Fruit fly (Drosophila melanogaster) whole organism, embryonic: ENCODE results near the gene neur.
A peak's percentile ranks its signal among the peaks of the same experiment; 100 is the strongest.

Source experiments
- CG12219 ChIP-seq: fragments of 200-800 bp; sonication (Bioruptor generic); optimal IDR thresholded peaks from 3 replicates; lab custom pipeline; 2018; ENCODE audit warnings: missing biosample characterization, mild to moderate bottlenecking, missing genetic modification characterization
- CG1233 ChIP-seq: fragments of 200-800 bp; sonication (Bioruptor generic); optimal IDR thresholded peaks from 4 replicates; lab custom pipeline; 2018; ENCODE audit warnings: missing biosample characterization, mild to moderate bottlenecking, missing genetic modification characterization
- CG13287 ChIP-seq: fragments of 200-800 bp; sonication (Bioruptor generic); IDR thresholded peaks from 2 replicates; pipeline ENCODE4 v1.3.6; 2022; ENCODE audit warnings: missing biosample characterization, missing genetic modification characterization; ENCODE audit not compliant: partially characterized antibody
- CG13296 ChIP-seq: fragments of 200-800 bp; sonication (Bioruptor generic); optimal IDR thresholded peaks from 3 replicates; lab custom pipeline; 2018; ENCODE audit warnings: missing biosample characterization, mild to moderate bottlenecking, missing genetic modification characterization
- CG13624 ChIP-seq: fragments of 200-800 bp; sonication (Bioruptor generic); optimal IDR thresholded peaks from 2 replicates; lab custom pipeline; 2016; ENCODE audit warnings: missing biosample characterization, missing genetic modification characterization
- CG14667 ChIP-seq: fragments of 200-800 bp; sonication (Bioruptor generic); IDR thresholded peaks from 2 replicates; pipeline ENCODE4 v1.3.6; 2022; ENCODE audit warnings: missing biosample characterization, missing genetic modification characterization
- CG14710 ChIP-seq: fragments of 200-800 bp; sonication (Bioruptor generic); optimal IDR thresholded peaks from 3 replicates; lab custom pipeline; 2019; ENCODE audit warnings: missing biosample characterization, mild to moderate bottlenecking, missing genetic modification characterization, moderate library complexity
- CG14860 ChIP-seq: fragments of 200-800 bp; sonication (Bioruptor generic); IDR thresholded peaks from 3 replicates; pipeline ENCODE4 v1.3.6; 2022; ENCODE audit warnings: missing biosample characterization, missing genetic modification characterization; ENCODE audit not compliant: partially characterized antibody
- CG15696 ChIP-seq: fragments of 200-800 bp; sonication (Bioruptor generic); optimal IDR thresholded peaks from 2 replicates; lab custom pipeline; 2019; ENCODE audit warnings: missing biosample characterization, mild to moderate bottlenecking, missing genetic modification characterization, moderate library complexity
- CG16815 ChIP-seq: fragments of 200-800 bp; sonication (Bioruptor generic); optimal IDR thresholded peaks from 3 replicates; lab custom pipeline; 2017; ENCODE audit warnings: missing biosample characterization, mild to moderate bottlenecking, missing genetic modification characterization
- CG17385 ChIP-seq: fragments of 200-800 bp; sonication (Bioruptor generic); optimal IDR thresholded peaks from 3 replicates; lab custom pipeline; 2018; ENCODE audit warnings: missing biosample characterization, mild to moderate bottlenecking, missing genetic modification characterization
- CG18764 ChIP-seq: fragments of 200-800 bp; sonication (Bioruptor generic); optimal IDR thresholded peaks from 3 replicates; lab custom pipeline; 2016; ENCODE audit warnings: missing biosample characterization, missing genetic modification characterization
- CG2199 ChIP-seq: fragments of 200-800 bp; sonication (Bioruptor generic); IDR thresholded peaks from 3 replicates; pipeline ENCODE4 v1.3.6; 2022; ENCODE audit warnings: missing biosample characterization, missing genetic modification characterization
- CG3163 ChIP-seq: fragments of 200-800 bp; sonication (Bioruptor generic); optimal IDR thresholded peaks from 3 replicates; lab custom pipeline; 2016; ENCODE audit warnings: missing biosample characterization, missing genetic modification characterization
- CG3281 ChIP-seq: fragments of 200-800 bp; sonication (Bioruptor generic); optimal IDR thresholded peaks from 3 replicates; lab custom pipeline; 2017; ENCODE audit warnings: missing biosample characterization, mild to moderate bottlenecking, missing genetic modification characterization
- CG34224 ChIP-seq: fragments of 200-800 bp; sonication (Bioruptor generic); IDR thresholded peaks from 3 replicates; pipeline ENCODE4 v1.3.6; 2022; ENCODE audit warnings: missing biosample characterization, missing genetic modification characterization; ENCODE audit not compliant: partially characterized antibody
- CG34376 ChIP-seq: fragments of 200-800 bp; sonication (Bioruptor generic); optimal IDR thresholded peaks from 2 replicates; lab custom pipeline; 2018; ENCODE audit warnings: missing biosample characterization, mild to moderate bottlenecking, missing genetic modification characterization
- CG34422 ChIP-seq: fragments of 200-800 bp; sonication (Bioruptor generic); IDR thresholded peaks from 3 replicates; pipeline ENCODE4 v1.3.6; 2022; ENCODE audit warnings: missing biosample characterization, missing genetic modification characterization
- CG4328 ChIP-seq: fragments of 200-800 bp; sonication (Bioruptor generic); optimal IDR thresholded peaks from 3 replicates; lab custom pipeline; 2017; ENCODE audit warnings: missing biosample characterization, missing genetic modification reagents, missing genetic modification characterization
- CG4854 ChIP-seq: fragments of 200-800 bp; sonication (Bioruptor generic); optimal IDR thresholded peaks from 2 replicates; lab custom pipeline; 2016; ENCODE audit warnings: missing biosample characterization, missing genetic modification characterization, inconsistent platforms
- CG6854 ChIP-seq: fragments of 200-800 bp; sonication (Bioruptor generic); optimal IDR thresholded peaks from 3 replicates; lab custom pipeline; 2017; ENCODE audit warnings: missing biosample characterization, mild to moderate bottlenecking, missing genetic modification characterization
- CG7987 ChIP-seq: fragments of 200-800 bp; sonication (Bioruptor generic); optimal IDR thresholded peaks from 2 replicates; lab custom pipeline; 2018; ENCODE audit warnings: missing biosample characterization, mild to moderate bottlenecking, missing genetic modification characterization, moderate library complexity
- CoRest ChIP-seq: fragments of 200-800 bp; sonication (Bioruptor generic); optimal IDR thresholded peaks from 3 replicates; lab custom pipeline; 2018; ENCODE audit warnings: missing biosample characterization, mild to moderate bottlenecking, missing genetic modification characterization, moderate library complexity
- Dip3 ChIP-seq: fragments of 200-800 bp; sonication (Bioruptor generic); optimal IDR thresholded peaks from 3 replicates; lab custom pipeline; 2016; ENCODE audit warnings: missing biosample characterization, missing genetic modification characterization
- Drgx ChIP-seq: fragments of 200-800 bp; sonication (Bioruptor generic); IDR thresholded peaks from 2 replicates; pipeline ENCODE4 v1.3.6; 2022; ENCODE audit warnings: missing biosample characterization, missing genetic modification characterization
- Elba2 ChIP-seq: fragments of 200-800 bp; sonication (Bioruptor generic); optimal IDR thresholded peaks from 3 replicates; lab custom pipeline; 2016; ENCODE audit warnings: missing biosample characterization, missing genetic modification characterization
- Hand ChIP-seq: fragments of 200-800 bp; sonication (Bioruptor generic); optimal IDR thresholded peaks from 2 replicates; lab custom pipeline; 2017; ENCODE audit warnings: mild to moderate bottlenecking, missing biosample characterization, missing genetic modification reagents, missing genetic modification characterization
- Jarid2 ChIP-seq: fragments of 200-800 bp; sonication (Bioruptor generic); optimal IDR thresholded peaks from 3 replicates; lab custom pipeline; 2017; ENCODE audit warnings: mild to moderate bottlenecking, missing biosample characterization, missing genetic modification reagents, missing genetic modification characterization
- MBD-R2 ChIP-seq: fragments of 200-800 bp; sonication (Bioruptor generic); IDR thresholded peaks from 2 replicates; pipeline ENCODE4 v1.3.6; 2022; ENCODE audit warnings: missing biosample characterization, missing genetic modification characterization
- Med ChIP-seq: fragments of 200-800 bp; sonication (Bioruptor generic); peaks from one replicate; lab custom pipeline; 2016; ENCODE audit warnings: missing biosample characterization, missing genetic modification characterization, mild to moderate bottlenecking, inconsistent platforms, moderate library complexity
- NFAT ChIP-seq: fragments of 200-800 bp; sonication (Bioruptor generic); IDR thresholded peaks from 2 replicates; pipeline ENCODE4 v1.3.6; 2022; ENCODE audit warnings: missing biosample characterization, missing genetic modification characterization
- Nf-YC ChIP-seq: fragments of 200-800 bp; optimal IDR thresholded peaks from 3 replicates; lab custom pipeline; 2019; ENCODE audit warnings: missing biosample characterization, mild to moderate bottlenecking, missing genetic modification characterization, moderate library complexity
- Trl ChIP-seq, 3 experiments: fragments of >200 bp in 2 of 3; fragments of 200-800 bp in 1 of 3; sonication (Bioruptor generic) in 1 of 3; optimal IDR thresholded peaks; 2 replicates in 1 of 3; 3 replicates in 2 of 3; lab custom pipeline; 2016 to 2017; ENCODE audit warnings: missing biosample characterization in 1 of 3, missing genetic modification characterization in 1 of 3
- ab ChIP-seq: fragments of 200-800 bp; sonication (Bioruptor generic); optimal IDR thresholded peaks from 2 replicates; lab custom pipeline; 2016; ENCODE audit warnings: missing biosample characterization, missing genetic modification characterization
- bbx ChIP-seq: fragments of 200-800 bp; sonication (Bioruptor generic); IDR thresholded peaks from 2 replicates; pipeline ENCODE4 v1.3.6; 2022; ENCODE audit warnings: missing biosample characterization, missing genetic modification characterization; ENCODE audit not compliant: partially characterized antibody
- croc ChIP-seq: fragments of 200-800 bp; sonication (Bioruptor generic); conservative IDR thresholded peaks from 3 replicates; pipeline ENCODE4 v1.3.6; 2022; ENCODE audit warnings: missing biosample characterization, missing genetic modification characterization
- dpn ChIP-seq, 2 experiments: fragments of 200-800 bp; sonication (Bioruptor generic); optimal IDR thresholded peaks; 3 replicates each; lab custom pipeline; 2016; ENCODE audit warnings: missing biosample characterization in 2 of 2, missing genetic modification characterization in 2 of 2
- fd64A ChIP-seq: fragments of 200-800 bp; sonication (Bioruptor generic); optimal IDR thresholded peaks from 3 replicates; lab custom pipeline; 2018; ENCODE audit warnings: missing biosample characterization, mild to moderate bottlenecking, missing genetic modification characterization
- gem ChIP-seq: fragments of 200-800 bp; sonication (Bioruptor generic); optimal IDR thresholded peaks from 2 replicates; lab custom pipeline; 2019; ENCODE audit warnings: missing biosample characterization, mild to moderate bottlenecking, missing genetic modification characterization, moderate library complexity
- gsb ChIP-seq: fragments of 200-800 bp; sonication (Bioruptor generic); IDR thresholded peaks from 2 replicates; pipeline ENCODE4 v1.3.6; 2022; ENCODE audit warnings: missing biosample characterization, missing genetic modification characterization
- kni ChIP-seq: fragments of 200-800 bp; sonication (Bioruptor generic); optimal IDR thresholded peaks from 3 replicates; lab custom pipeline; 2017; ENCODE audit warnings: mild to moderate bottlenecking, missing biosample characterization, missing genetic modification reagents, missing genetic modification characterization
- pum ChIP-seq: fragments of 200-800 bp; sonication (Bioruptor generic); optimal IDR thresholded peaks from 2 replicates; lab custom pipeline; 2016; ENCODE audit warnings: missing biosample characterization, missing genetic modification characterization
- slbo ChIP-seq: fragments of 200-800 bp; sonication (Bioruptor generic); IDR thresholded peaks from 2 replicates; pipeline ENCODE4 v1.3.6; 2022; ENCODE audit warnings: missing biosample characterization, missing genetic modification characterization
- sqz ChIP-seq: fragments of 200-800 bp; sonication (Bioruptor generic); optimal IDR thresholded peaks from 3 replicates; lab custom pipeline; 2018; ENCODE audit warnings: missing biosample characterization, mild to moderate bottlenecking, missing genetic modification characterization
- ssp ChIP-seq: fragments of 200-800 bp; sonication (Bioruptor generic); IDR thresholded peaks from 2 replicates; pipeline ENCODE4 v1.3.6; 2022; ENCODE audit warnings: missing biosample characterization, missing genetic modification characterization
- stc ChIP-seq: fragments of 200-800 bp; sonication (Bioruptor generic); IDR thresholded peaks from 2 replicates; pipeline ENCODE4 v1.3.6; 2022; ENCODE audit warnings: missing biosample characterization, missing genetic modification characterization
- sug ChIP-seq: fragments of 200-800 bp; optimal IDR thresholded peaks from 2 replicates; lab custom pipeline; 2019; ENCODE audit warnings: missing biosample characterization, mild to moderate bottlenecking, missing genetic modification characterization, moderate library complexity
- tgo ChIP-seq: fragments of 200-800 bp; sonication (Bioruptor generic); IDR thresholded peaks from 3 replicates; pipeline ENCODE4 v1.3.6; 2022; ENCODE audit warnings: missing biosample characterization, missing genetic modification characterization
- unc-4 ChIP-seq: fragments of 200-800 bp; sonication (Bioruptor generic); IDR thresholded peaks from 2 replicates; pipeline ENCODE4 v1.3.6; 2022; ENCODE audit warnings: missing biosample characterization, missing genetic modification characterization; ENCODE audit not compliant: partially characterized antibody
- zfh1 ChIP-seq: fragments of 200-800 bp; sonication (Bioruptor generic); IDR thresholded peaks from 3 replicates; pipeline ENCODE4 v1.3.6; 2022; ENCODE audit warnings: missing biosample characterization, missing genetic modification characterization

Gene neur

dm6 chr3R:8980776-8981165 is 58.5 kb downstream of the neur start, which contains the start of gene CAHbeta (continued):
- TF ChIP-seq kni (GFP tag; lab: Kevin White, UChicago) (no peak), CG13287 (GFP tag; lab: Robert Waterston, UW) (no peak; the same call in 1 of the 2 replicates), ab (no peak), Jarid2 (peak; percentile 34), sqz (GFP tag; lab: Kevin White, UChicago) (peak; percentile 63), ssp (GFP tag; lab: Robert Waterston, UW) (no peak), CG1233 (GFP tag; lab: Kevin White, UChicago) (no peak), CG34376 (peak; percentile 81), CoRest (tag; lab: Kevin White, UChicago) (no peak), slbo (GFP tag; lab: Robert Waterston, UW) (no peak), CG13296 (GFP tag; lab: Kevin White, UChicago) (peak; percentile 33), sug (peak; percentile 61), bbx (GFP tag; lab: Robert Waterston, UW) (no peak), MBD-R2 (GFP tag; lab: Robert Waterston, UW) (no peak), CG14710 (tag; lab: Kevin White, UChicago) (no peak), CG17385 (GFP tag; lab: Kevin White, UChicago) (peak; percentile 21), CG12219 (GFP tag; lab: Kevin White, UChicago) (peak; percentile 6), Dip3 (GFP tag; lab: Kevin White, UChicago) (no peak), tgo (no peak), CG6854 (GFP tag; lab: Kevin White, UChicago) (no peak), CG34422 (GFP tag; lab: Robert Waterston, UW) (peak; percentile 12; the same call in 1 of the 3 replicates), CG3163 (GFP tag; lab: Kevin White, UChicago) (peak; percentile 62), Drgx (GFP tag; lab: Robert Waterston, UW) (no peak), CG16815 (GFP tag; lab: Kevin White, UChicago) (no peak), stc (GFP tag; lab: Robert Waterston, UW) (peak; percentile 23; the same call in 1 of the 2 replicates), Hand (peak; percentile 65), NFAT (GFP tag; lab: Robert Waterston, UW) (no peak), CG18764 (GFP tag; lab: Kevin White, UChicago) (no peak), unc-4 (GFP tag; lab: Robert Waterston, UW) (0 out of 2 replicates have a peak, but pooled peaks have one; percentile 7), dpn (GFP tag; optimal IDR thresholded peaks at IDR 0.05; lab: Kevin White, UChicago) (no peak), CG7987 (GFP tag; lab: Kevin White, UChicago) (peak; percentile 66), CG15696 (tag; lab: Kevin White, UChicago) (no peak), CG34224 (peak; percentile 21; the same call in 1 of the 3 replicates), Elba2 (GFP tag; lab: Kevin White, UChicago) (no peak), pum (GFP tag; lab: Kevin White, UChicago) (no peak), croc (GFP tag; lab: Robert Waterston, UW) (no peak), CG13624 (GFP tag; lab: Kevin White, UChicago) (peak; percentile 31), fd64A (GFP tag; lab: Kevin White, UChicago) (no peak), CG3281 (GFP tag; lab: Kevin White, UChicago) (peak; percentile 5), CG4854 (GFP tag; lab: Kevin White, UChicago) (no peak), gsb (GFP tag; lab: Robert Waterston, UW) (no peak), zfh1 (GFP tag; lab: Robert Waterston, UW) (no peak), CG14860 (no peak), Med (peak; percentile 82), Trl (optimal IDR thresholded peaks at IDR 0.05; lab: Kevin White, UChicago) (peak; percentile 80 to 93), Trl (GFP tag; optimal IDR thresholded peaks at IDR 0.05; lab: Kevin White, UChicago) (no peak), Nf-YC (tag; lab: Kevin White, UChicago) (no peak), CG14667 (GFP tag; lab: Robert Waterston, UW) (no peak), gem (tag; lab: Kevin White, UChicago) (no peak), CG2199 (GFP tag; lab: Robert Waterston, UW) (0 out of 3 replicates have a peak, but pooled peaks have one; percentile 2), CG4328 (GFP tag; lab: Kevin White, UChicago) (no peak)
